Worm (Caenorhabditis elegans): ENCODE measurements around the gene Y116A8B.1.

The Y116A8B.1 gene

DNA sequence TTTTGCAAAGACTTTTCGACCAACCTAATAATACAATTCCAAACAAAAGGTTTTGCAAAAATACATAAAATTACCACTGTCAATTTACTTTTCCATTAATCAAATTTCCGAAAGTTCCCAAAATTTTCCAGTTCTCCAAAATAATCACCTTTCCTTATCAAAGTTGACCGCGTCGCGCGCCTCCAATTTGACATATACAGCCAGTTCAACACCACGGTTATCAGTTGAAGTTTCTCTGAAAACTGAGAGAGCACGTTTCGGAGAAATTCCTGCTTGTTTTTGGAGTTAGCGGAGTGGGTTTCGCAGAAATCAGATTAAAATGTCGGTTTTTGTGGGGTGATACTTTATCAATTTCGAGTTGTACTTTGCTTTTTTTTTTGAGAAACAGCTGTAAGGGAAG, 37.1 kb upstream of the Y116A8B.1 start:
- TF ChIP-seq elt-1 (tag; optimal IDR thresholded peaks at IDR 0.05), result no peak
- TF ChIP-seq elt-2 (tag; optimal IDR thresholded peaks at IDR 0.05), result peak; percentile 66
- no peak for TF ChIP-seq nhr-67 (tag; optimal IDR thresholded peaks at IDR 0.05)
- TF ChIP-seq aly-2 (tag; optimal IDR thresholded peaks at IDR 0.05), result no peak
- peak; percentile 82 for TF ChIP-seq pqm-1 (tag; optimal IDR thresholded peaks at IDR 0.05)

DNA sequence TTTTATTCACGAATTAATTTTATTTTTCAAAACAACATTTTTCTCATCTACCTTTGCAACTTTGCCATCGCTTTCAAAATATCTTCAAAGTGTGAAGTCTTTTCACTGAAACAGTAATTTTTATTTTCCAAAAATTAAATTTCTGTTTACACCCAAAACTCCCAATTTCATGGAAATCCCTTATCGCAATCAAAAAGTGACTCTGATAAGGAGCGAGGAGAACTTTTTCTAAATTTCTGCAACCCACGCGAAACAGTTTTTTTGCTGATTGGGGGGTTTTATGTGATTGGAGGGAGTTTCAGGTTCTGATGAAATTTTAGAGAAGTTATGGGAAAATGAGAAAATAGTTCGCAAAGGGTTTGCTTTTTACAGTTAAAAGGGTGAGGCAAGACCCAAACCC, 36.6 kb upstream of the Y116A8B.1 start:
- TF ChIP-seq pqm-1 (tag; optimal IDR thresholded peaks at IDR 0.05) (peak; percentile 70), tbx-2 (tag; optimal IDR thresholded peaks at IDR 0.05) (no peak), jun-1 (tag; optimal IDR thresholded peaks at IDR 0.05) (no peak), elt-2 (tag; optimal IDR thresholded peaks at IDR 0.05) (peak; percentile 45), ztf-11 (tag; optimal IDR thresholded peaks at IDR 0.05) (no peak), nhr-23 (tag; optimal IDR thresholded peaks at IDR 0.05) (no peak)

DNA sequence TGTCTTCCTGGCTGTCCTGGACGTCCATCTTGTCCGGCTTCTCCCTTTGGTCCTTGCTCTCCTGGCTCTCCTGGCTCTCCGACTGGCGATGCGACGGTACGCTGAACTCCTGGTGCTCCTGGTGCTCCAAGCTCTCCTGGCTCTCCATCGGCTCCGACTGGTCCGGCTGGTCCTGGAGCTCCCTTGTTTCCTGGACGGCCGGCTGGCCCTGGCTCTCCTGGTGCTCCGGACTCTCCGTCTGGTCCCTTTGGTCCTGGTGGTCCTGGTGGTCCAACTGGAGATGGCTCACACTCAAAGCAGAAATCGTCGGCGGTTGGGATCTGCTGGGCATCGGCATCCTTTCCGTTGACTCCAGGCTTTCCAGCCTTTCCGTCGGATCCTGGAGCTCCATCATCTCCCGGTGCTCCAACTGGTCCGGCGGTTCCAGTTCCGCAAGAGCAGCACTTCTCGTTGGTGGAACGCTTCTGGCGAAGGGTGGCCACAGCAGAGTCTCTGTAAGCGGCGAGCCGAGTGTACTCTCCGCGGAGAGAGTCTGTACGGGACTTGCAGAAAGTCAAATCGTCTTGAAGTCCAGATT, 33.0 kb upstream of the Y116A8B.1 start:
- TF ChIP-seq eor-1 (tag; optimal IDR thresholded peaks at IDR 0.05) (no peak), ztf-4 (tag; optimal IDR thresholded peaks at IDR 0.05) (no peak), lin-39 (tag; optimal IDR thresholded peaks at IDR 0.05) (no peak), egl-27 (tag; optimal IDR thresholded peaks at IDR 0.05) (no peak), nhr-43 (tag; optimal IDR thresholded peaks at IDR 0.05; ENCODE audit: poor library complexity, severe bottlenecking) (no peak), elt-1 (tag; optimal IDR thresholded peaks at IDR 0.05) (no peak), fkh-2 (tag; optimal IDR thresholded peaks at IDR 0.05) (no peak), daf-12 (tag; optimal IDR thresholded peaks at IDR 0.05) (no peak), elt-2 (tag; optimal IDR thresholded peaks at IDR 0.05) (no peak), lin-15B (tag; optimal IDR thresholded peaks at IDR 0.05) (no peak), nfya-1 (tag; optimal IDR thresholded peaks at IDR 0.05; ENCODE audit: insufficient read depth) (no peak), snpc-4 (tag; optimal IDR thresholded peaks at IDR 0.05) (no peak), zag-1 (tag; optimal IDR thresholded peaks at IDR 0.05) (no peak), ama-1 (optimal IDR thresholded peaks at IDR 0.05) (no peak), elt-3 (tag; optimal IDR thresholded peaks at IDR 0.05) (no peak), mdl-1 (tag; optimal IDR thresholded peaks at IDR 0.05) (no peak), nhr-11 (tag; optimal IDR thresholded peaks at IDR 0.05) (no peak), ztf-11 (tag; optimal IDR thresholded peaks at IDR 0.05) (no peak), ceh-16 (tag; optimal IDR thresholded peaks at IDR 0.05) (no peak)

DNA sequence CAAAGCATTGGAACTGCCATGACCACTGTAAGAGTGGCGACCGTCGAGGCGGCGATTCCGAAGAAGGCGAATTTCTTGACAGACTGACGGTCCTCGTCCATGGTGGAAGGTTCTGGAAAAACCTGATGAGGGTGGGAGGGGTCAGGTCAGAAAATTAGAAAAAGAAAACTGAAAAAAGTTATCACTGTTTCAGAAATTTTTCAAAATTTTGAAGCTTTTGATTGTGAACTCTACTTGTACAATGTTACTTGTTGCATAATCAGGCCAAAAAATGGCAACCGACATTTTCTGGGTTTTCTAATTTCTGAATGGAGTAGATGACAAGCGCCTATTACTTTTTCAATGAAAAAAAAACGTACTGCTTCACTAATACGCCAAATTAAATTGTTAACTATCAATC, 32.5 kb upstream of the Y116A8B.1 start, which contains the start of gene col-138:
TSS of gene col-138 (minus strand) at position 101 of the 400 bp plus-strand sequence.
- no peak for TF ChIP-seq elt-2 (tag; optimal IDR thresholded peaks at IDR 0.05)
- TF ChIP-seq ZK546.5 (tag; optimal IDR thresholded peaks at IDR 0.05), result no peak
- TF ChIP-seq snpc-4 (tag; optimal IDR thresholded peaks at IDR 0.05), result no peak
- TF ChIP-seq nhr-25 (tag; optimal IDR thresholded peaks at IDR 0.05), result no peak
- TF ChIP-seq fkh-10 (GFP tag; optimal IDR thresholded peaks at IDR 0.05), result no peak
- no peak for TF ChIP-seq mdl-1 (tag; optimal IDR thresholded peaks at IDR 0.05)
- TF ChIP-seq nhr-67 (tag; optimal IDR thresholded peaks at IDR 0.05), result no peak
- TF ChIP-seq hmg-11 (tag; optimal IDR thresholded peaks at IDR 0.05), result no peak
- TF ChIP-seq skn-1 (tag; optimal IDR thresholded peaks at IDR 0.05), result no peak
- no peak for TF ChIP-seq pqm-1 (tag; optimal IDR thresholded peaks at IDR 0.05)
- no peak for TF ChIP-seq ztf-4 (tag; optimal IDR thresholded peaks at IDR 0.05)
- TF ChIP-seq lsy-12 (tag; optimal IDR thresholded peaks at IDR 0.05), result no peak
- TF ChIP-seq fkh-2 (tag; optimal IDR thresholded peaks at IDR 0.05), result no peak

DNA sequence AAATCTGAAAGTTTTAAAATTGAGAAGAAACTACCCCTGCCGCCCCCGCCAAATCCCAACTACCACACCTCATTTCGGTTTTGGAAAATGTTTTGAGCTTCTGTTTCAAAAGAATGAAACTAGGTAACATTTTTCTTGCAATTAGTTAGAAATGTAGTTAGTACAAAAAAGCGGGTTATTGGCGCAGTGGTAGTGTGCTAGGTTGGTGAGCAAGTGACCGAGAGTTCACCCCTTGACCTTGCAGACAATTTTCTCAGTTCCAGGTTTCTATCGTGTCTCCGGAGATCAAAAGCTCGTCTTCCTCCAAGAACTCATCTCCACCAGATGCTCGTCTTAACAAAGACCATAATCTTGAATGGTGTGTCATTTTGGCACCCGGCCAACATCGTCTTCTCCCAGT, 27.0 kb upstream of the Y116A8B.1 start:
- no peak for TF ChIP-seq nhr-23 (tag; optimal IDR thresholded peaks at IDR 0.05)
- TF ChIP-seq ceh-16 (tag; optimal IDR thresholded peaks at IDR 0.05), result no peak
- TF ChIP-seq hmg-11 (tag; optimal IDR thresholded peaks at IDR 0.05), result no peak

DNA sequence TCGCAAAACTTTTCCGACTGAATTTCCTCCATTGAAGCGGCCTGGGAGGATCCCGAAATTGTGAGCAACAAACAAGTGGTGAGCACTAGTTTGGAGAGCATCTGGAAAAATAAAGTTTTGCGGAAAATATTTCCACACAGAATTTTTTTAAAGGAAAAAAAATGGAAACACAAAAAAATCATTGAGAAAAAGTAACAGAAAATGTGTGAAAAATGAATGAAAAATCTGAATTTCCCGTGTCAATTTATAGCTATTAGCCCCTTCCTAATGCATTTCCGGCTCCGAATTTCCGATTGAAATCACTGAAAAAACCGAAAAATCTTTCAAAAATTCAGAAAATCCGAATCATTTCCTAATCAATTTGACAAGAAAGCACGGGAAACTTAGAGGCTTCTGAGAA, 24.4 kb upstream of the Y116A8B.1 start, which contains the start of gene flp-17:
TSS of gene flp-17 (minus strand) at position 101 of the 400 bp plus-strand sequence.
- TF ChIP-seq nhr-28 (tag; optimal IDR thresholded peaks at IDR 0.05) (no peak), mml-1 (tag; optimal IDR thresholded peaks at IDR 0.05) (no peak), nhr-77 (tag; optimal IDR thresholded peaks at IDR 0.05) (no peak), zag-1 (tag; optimal IDR thresholded peaks at IDR 0.05) (no peak), eor-1 (tag; optimal IDR thresholded peaks at IDR 0.05) (no peak), fkh-2 (tag; optimal IDR thresholded peaks at IDR 0.05) (no peak), jun-1 (tag; optimal IDR thresholded peaks at IDR 0.05) (no peak), mdl-1 (tag; optimal IDR thresholded peaks at IDR 0.05) (no peak), nhr-237 (tag; optimal IDR thresholded peaks at IDR 0.05) (no peak), sea-2 (GFP tag; optimal IDR thresholded peaks at IDR 0.05) (no peak), ztf-4 (tag; optimal IDR thresholded peaks at IDR 0.05) (no peak), nhr-43 (tag; optimal IDR thresholded peaks at IDR 0.05; ENCODE audit: poor library complexity, severe bottlenecking) (no peak), daf-12 (tag; optimal IDR thresholded peaks at IDR 0.05) (no peak), egl-5 (tag; optimal IDR thresholded peaks at IDR 0.05) (no peak), ceh-16 (tag; optimal IDR thresholded peaks at IDR 0.05) (no peak), ceh-9 (tag; optimal IDR thresholded peaks at IDR 0.05) (no peak)
